Worm (Caenorhabditis elegans) whole organism, young adult: Measurements from ENCODE around the gene F23B12.1.

ENCODE experiments used
- B0336.3 ChIP-seq: fragments of 200-800 bp; sonication (Bioruptor generic); IDR thresholded peaks from 2 replicates; pipeline ENCODE4 v1.3.6; 2022; ENCODE audit warnings: missing genetic modification characterization, missing compliant biosample characterization
- D2030.7 ChIP-seq: fragments of 200-800 bp; sonication (Bioruptor generic); IDR thresholded peaks from 2 replicates; pipeline ENCODE4 v1.3.6; 2022; ENCODE audit warnings: missing genetic modification reagents, missing genetic modification characterization, missing compliant biosample characterization
- F23B12.7 ChIP-seq: sonication (generic microtip); optimal IDR thresholded peaks from 2 replicates; lab custom pipeline; 2017; ENCODE audit warnings: missing genetic modification characterization, mild to moderate bottlenecking, missing compliant biosample characterization, antibody characterized with exemption, moderate library complexity; ENCODE audit not compliant: insufficient read depth
- F33H1.4 ChIP-seq: fragments of 200-800 bp; sonication (Bioruptor generic); IDR thresholded peaks from 2 replicates; pipeline ENCODE4 v1.3.6; 2022; ENCODE audit warnings: missing genetic modification reagents, missing genetic modification characterization, missing compliant biosample characterization
- F49E8.2 ChIP-seq: sonication (generic microtip); optimal IDR thresholded peaks from 3 replicates; lab custom pipeline; 2017; ENCODE audit warnings: missing genetic modification characterization, mild to moderate bottlenecking, missing compliant biosample characterization, antibody characterized with exemption, moderate library complexity; ENCODE audit not compliant: insufficient read depth
- Y79H2A.3 ChIP-seq: fragments of 200-800 bp; sonication (Bioruptor generic); conservative IDR thresholded peaks from 2 replicates; pipeline ENCODE4 v1.3.6; 2022; ENCODE audit warnings: missing genetic modification reagents, missing genetic modification characterization, missing compliant biosample characterization
- attf-6 ChIP-seq: fragments of 200-800 bp; sonication (Bioruptor generic); IDR thresholded peaks from 2 replicates; pipeline ENCODE4 v1.3.6; 2022; ENCODE audit warnings: missing genetic modification reagents, missing genetic modification characterization, missing compliant biosample characterization
- bed-2 ChIP-seq: fragments of 200-800 bp; sonication (Bioruptor generic); IDR thresholded peaks from 2 replicates; pipeline ENCODE4 v1.3.6; 2022; ENCODE audit warnings: missing genetic modification reagents, missing genetic modification characterization, missing compliant biosample characterization
- ceh-100 ChIP-seq: fragments of 200-800 bp; sonication (Bioruptor generic); IDR thresholded peaks from 2 replicates; pipeline ENCODE4 v1.3.6; 2022; ENCODE audit warnings: missing genetic modification reagents, missing genetic modification characterization, missing compliant biosample characterization
- ceh-27 ChIP-seq: fragments of 200-800 bp; sonication (Bioruptor generic); optimal IDR thresholded peaks from 2 replicates; lab custom pipeline; 2018; ENCODE audit warnings: mild to moderate bottlenecking, missing genetic modification characterization, moderate library complexity, missing compliant biosample characterization
- ceh-91 ChIP-seq: fragments of 200-800 bp; sonication (Bioruptor generic); IDR thresholded peaks from 2 replicates; pipeline ENCODE4 v1.3.6; 2022; ENCODE audit warnings: missing genetic modification reagents, missing genetic modification characterization, missing compliant biosample characterization
- dox-1 ChIP-seq: fragments of 200-800 bp; sonication (Bioruptor generic); IDR thresholded peaks from 2 replicates; pipeline ENCODE4 v1.3.6; 2022; ENCODE audit warnings: missing genetic modification reagents, missing genetic modification characterization, missing compliant biosample characterization
- dpff-1 ChIP-seq: sonication (generic microtip); optimal IDR thresholded peaks from 2 replicates; lab custom pipeline; 2017; ENCODE audit warnings: mild to moderate bottlenecking, missing genetic modification characterization, missing compliant biosample characterization
- efl-1 ChIP-seq: fragments of 150-350 bp; optimal IDR thresholded peaks from 2 replicates; lab custom pipeline; 2014; ENCODE audit warnings: missing biosample characterization, missing genetic modification reagents, missing genetic modification characterization
- egl-44 ChIP-seq: fragments of 200-800 bp; sonication (Bioruptor generic); IDR thresholded peaks from 2 replicates; pipeline ENCODE4 v1.3.6; 2022; ENCODE audit warnings: missing genetic modification reagents, missing genetic modification characterization, missing compliant biosample characterization
- egrh-3 ChIP-seq: fragments of 200-800 bp; sonication (Bioruptor generic); IDR thresholded peaks from 2 replicates; pipeline ENCODE4 v1.3.6; 2022; ENCODE audit warnings: missing genetic modification reagents, missing genetic modification characterization, missing compliant biosample characterization
- ekl-4 ChIP-seq: fragments of 200-800 bp; sonication (Bioruptor generic); IDR thresholded peaks from 2 replicates; pipeline ENCODE4 v1.3.6; 2022; ENCODE audit warnings: missing genetic modification reagents, missing genetic modification characterization, missing compliant biosample characterization
- him-1 ChIP-seq: sonication (generic microtip); optimal IDR thresholded peaks from 2 replicates; lab custom pipeline; 2016; ENCODE audit warnings: missing genotype, missing genetic modification reagents, missing genetic modification characterization, missing compliant biosample characterization
- hmg-1.2 ChIP-seq: fragments of 200-800 bp; sonication (Bioruptor generic); IDR thresholded peaks from 2 replicates; pipeline ENCODE4 v1.3.6; 2022; ENCODE audit warnings: missing genetic modification reagents, missing genetic modification characterization, missing compliant biosample characterization
- hsf-1 ChIP-seq: fragments of 200-800 bp; sonication (Bioruptor generic); IDR thresholded peaks from 2 replicates; pipeline ENCODE4 v1.3.6; 2022; ENCODE audit warnings: missing genetic modification reagents, missing genetic modification characterization, missing compliant biosample characterization
- lin-26 ChIP-seq: fragments of 200-800 bp; sonication (Bioruptor generic); IDR thresholded peaks from 2 replicates; pipeline ENCODE4 v1.3.6; 2022; ENCODE audit warnings: missing genetic modification reagents, missing genetic modification characterization, missing compliant biosample characterization
- lin-54 ChIP-seq: fragments of 200-800 bp; sonication (Bioruptor generic); optimal IDR thresholded peaks from 2 replicates; lab custom pipeline; 2018; ENCODE audit warnings: mild to moderate bottlenecking, missing genetic modification characterization, missing compliant biosample characterization
- lsl-1 ChIP-seq: fragments of 200-800 bp; sonication (Bioruptor generic); optimal IDR thresholded peaks from 2 replicates; lab custom pipeline; 2018; ENCODE audit warnings: mild to moderate bottlenecking, missing genetic modification characterization, moderate library complexity, missing compliant biosample characterization
- madf-6 ChIP-seq: fragments of 200-800 bp; sonication (Bioruptor generic); IDR thresholded peaks from 2 replicates; pipeline ENCODE4 v1.3.6; 2022; ENCODE audit warnings: missing genetic modification reagents, missing genetic modification characterization, missing compliant biosample characterization
- madf-8 ChIP-seq: fragments of 200-800 bp; sonication (Bioruptor generic); conservative IDR thresholded peaks from 2 replicates; pipeline ENCODE4 v1.3.6; 2022; ENCODE audit warnings: missing genetic modification reagents, missing genetic modification characterization, missing compliant biosample characterization
- mcd-1 ChIP-seq: fragments of 200-800 bp; sonication (Bioruptor generic); IDR thresholded peaks from 2 replicates; pipeline ENCODE4 v1.3.6; 2022; ENCODE audit warnings: missing genetic modification reagents, missing genetic modification characterization, missing compliant biosample characterization
- nfyb-1 ChIP-seq: fragments of 200-800 bp; sonication (Bioruptor generic); IDR thresholded peaks from 2 replicates; pipeline ENCODE4 v1.3.6; 2022; ENCODE audit warnings: missing genetic modification reagents, missing genetic modification characterization, missing compliant biosample characterization
- pbrm-1 ChIP-seq: fragments of 200-800 bp; sonication (Bioruptor generic); IDR thresholded peaks from 2 replicates; pipeline ENCODE4 v1.3.6; 2022; ENCODE audit warnings: missing genetic modification reagents, missing genetic modification characterization, missing compliant biosample characterization
- rcor-1 ChIP-seq: fragments of 200-800 bp; sonication (Bioruptor generic); IDR thresholded peaks from 2 replicates; pipeline ENCODE4 v1.3.6; 2022; ENCODE audit warnings: missing genetic modification reagents, missing genetic modification characterization, missing compliant biosample characterization
- repo-1 ChIP-seq: sonication (generic microtip); optimal IDR thresholded peaks from 2 replicates; lab custom pipeline; 2017; ENCODE audit warnings: mild to moderate bottlenecking, missing genetic modification characterization, missing compliant biosample characterization
- snpc-1.1 ChIP-seq: sonication (generic microtip); optimal IDR thresholded peaks from 2 replicates; lab custom pipeline; 2017; ENCODE audit warnings: missing genetic modification characterization, mild to moderate bottlenecking, missing compliant biosample characterization, antibody characterized with exemption, moderate library complexity, missing genotype, missing genetic modification reagents; ENCODE audit not compliant: insufficient read depth
- snpc-1.3 ChIP-seq: sonication (generic microtip); optimal IDR thresholded peaks from 2 replicates; lab custom pipeline; 2017; ENCODE audit warnings: missing genetic modification characterization, mild to moderate bottlenecking, missing compliant biosample characterization, antibody characterized with exemption, moderate library complexity, missing genotype, missing genetic modification reagents; ENCODE audit not compliant: insufficient read depth
- snpc-3.4 ChIP-seq: sonication (generic microtip); optimal IDR thresholded peaks from 2 replicates; lab custom pipeline; 2017; ENCODE audit warnings: missing genetic modification characterization, mild to moderate bottlenecking, missing compliant biosample characterization, antibody characterized with exemption, moderate library complexity, missing genotype, missing genetic modification reagents
- snpc-4 ChIP-seq, 5 experiments: fragments of 150-350 bp in 1 of 5; sonication (generic microtip) in 4 of 5; optimal IDR thresholded peaks; 2 replicates each; lab custom pipeline; 2014 to 2018; ENCODE audit warnings: missing genetic modification characterization in 5 of 5, missing biosample characterization in 3 of 5, antibody characterized with exemption in 2 of 5, mild to moderate bottlenecking in 2 of 5, missing compliant biosample characterization in 2 of 5, missing genotype in 2 of 5, moderate library complexity in 2 of 5, missing genetic modification reagents in 1 of 5
- tbp1 ChIP-seq: fragments of 200-800 bp; sonication (Bioruptor generic); optimal IDR thresholded peaks from 2 replicates; lab custom pipeline; 2018; ENCODE audit warnings: mild to moderate bottlenecking, missing genetic modification characterization, missing compliant biosample characterization
- tlf-1 ChIP-seq: fragments of 200-800 bp; sonication (Bioruptor generic); optimal IDR thresholded peaks from 2 replicates; lab custom pipeline; 2018; ENCODE audit warnings: mild to moderate bottlenecking, missing genetic modification characterization, missing compliant biosample characterization
- xnd-1 ChIP-seq: sonication (generic microtip); optimal IDR thresholded peaks from 2 replicates; lab custom pipeline; 2016; ENCODE audit warnings: missing genotype, missing genetic modification reagents, missing genetic modification characterization, missing compliant biosample characterization
- zfh-2 ChIP-seq: fragments of 200-800 bp; sonication (Bioruptor generic); conservative IDR thresholded peaks from 2 replicates; pipeline ENCODE4 v1.3.6; 2022; ENCODE audit warnings: missing genetic modification reagents, missing genetic modification characterization, missing compliant biosample characterization
- ztf-18 ChIP-seq: sonication (generic microtip); optimal IDR thresholded peaks from 2 replicates; lab custom pipeline; 2016; ENCODE audit warnings: missing genotype, mild to moderate bottlenecking, missing genetic modification characterization, missing compliant biosample characterization

Gene F23B12.1

DNA sequence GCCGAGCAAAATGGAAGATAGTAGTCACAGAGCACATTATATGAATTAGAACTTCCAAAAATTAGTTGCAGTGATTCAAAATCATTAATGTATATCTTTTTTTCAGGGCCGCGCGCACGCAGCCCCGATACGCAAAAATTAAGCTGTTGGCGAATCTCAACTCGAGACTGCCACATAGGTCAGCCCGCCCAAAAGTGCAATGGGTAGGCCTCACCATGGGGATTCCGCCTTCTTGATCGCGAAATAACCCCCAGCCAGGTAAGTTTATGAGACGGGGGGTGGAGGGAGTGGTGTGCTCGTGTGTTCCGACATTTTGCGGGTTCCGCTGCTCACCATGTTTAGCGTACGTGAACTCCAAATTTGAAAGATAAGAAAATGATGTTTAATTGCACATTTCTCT, 34.1 kb downstream of the F23B12.1 start, which contains the start of gene F08H9.3:
Gene F08H9.3 (minus strand): TSS at position 252 of the 400 bp plus-strand sequence.
- TF ChIP-seq bed-2 (GFP tag; lab: Robert Waterston, UW) = 0 out of 2 replicates have a peak, but pooled peaks have one; percentile 48
- peak; percentile 68 for TF ChIP-seq F23B12.7 (tag; lab: Kevin White, UChicago)
- peak; percentile 57; the same call in 1 of the 2 replicates for TF ChIP-seq hsf-1
- peak; percentile 75; the same call in 1 of the 2 replicates for TF ChIP-seq ekl-4
- TF ChIP-seq hmg-1.2 = peak; percentile 95
- TF ChIP-seq dpff-1 (tag; lab: Kevin White, UChicago) = peak; percentile 9
- peak; percentile 84 for TF ChIP-seq dox-1
- TF ChIP-seq snpc-1.3 (tag; lab: Kevin White, UChicago) = peak; percentile 64
- 0 out of 2 replicates have a peak, but pooled peaks have one; percentile 18 for TF ChIP-seq ceh-91 (GFP tag; lab: Robert Waterston, UW)
- TF ChIP-seq lin-26 (GFP tag; lab: Robert Waterston, UW) = peak; percentile 69; the same call in 1 of the 2 replicates
- peak; percentile 63 for TF ChIP-seq ceh-100 (GFP tag; lab: Robert Waterston, UW)
- peak; percentile 38 for TF ChIP-seq F49E8.2 (tag; lab: Kevin White, UChicago)
- peak; percentile 69 for TF ChIP-seq tbp1
- peak; percentile 55 for TF ChIP-seq lsl-1 (GFP tag; lab: Kevin White, UChicago)
- peak; percentile 75 for TF ChIP-seq pbrm-1 (GFP tag; lab: Robert Waterston, UW)
- TF ChIP-seq nfyb-1 (GFP tag; lab: Robert Waterston, UW) = 0 out of 2 replicates have a peak, but pooled peaks have one; percentile 58
- peak; percentile 18 for TF ChIP-seq repo-1 (tag; lab: Kevin White, UChicago)
- peak; percentile 51 for TF ChIP-seq F33H1.4
- TF ChIP-seq attf-6 (GFP tag; lab: Robert Waterston, UW) = peak; percentile 88
- 0 out of 2 replicates have a peak, but pooled peaks have one; percentile 63 for TF ChIP-seq egl-44 (GFP tag; lab: Robert Waterston, UW)
- TF ChIP-seq B0336.3 (GFP tag; lab: Robert Waterston, UW) = peak; percentile 52; the same call in 1 of the 2 replicates
- TF ChIP-seq zfh-2 = peak; percentile 51; the same call in 1 of the 2 replicates
- peak; percentile 22 for TF ChIP-seq xnd-1 (tag; lab: Kevin White, UChicago)
- TF ChIP-seq ceh-27 (GFP tag; lab: Kevin White, UChicago) = peak; percentile 3
- TF ChIP-seq Y79H2A.3 (GFP tag; lab: Robert Waterston, UW) = peak; percentile 82
- peak; percentile 82 for TF ChIP-seq D2030.7 (GFP tag; lab: Robert Waterston, UW)
- TF ChIP-seq rcor-1 = peak; percentile 55; the same call in 1 of the 2 replicates
- peak; percentile 77 for TF ChIP-seq madf-6 (GFP tag; lab: Robert Waterston, UW)
- TF ChIP-seq mcd-1 = peak; percentile 74
- TF ChIP-seq snpc-1.1 (tag; lab: Kevin White, UChicago) = peak; percentile 93
- TF ChIP-seq ztf-18 (tag; lab: Kevin White, UChicago) = peak; percentile 2
- peak; percentile 62 for TF ChIP-seq egrh-3 (GFP tag; lab: Robert Waterston, UW)
- peak; percentile 85 for TF ChIP-seq snpc-4 (GFP tag; optimal IDR thresholded peaks at IDR 0.05; lab: Kevin White, UChicago)
- TF ChIP-seq snpc-4 (tag; optimal IDR thresholded peaks at IDR 0.05; lab: Kevin White, UChicago) = peak; percentile 90 to 98 (median 94)
- peak; percentile 10 for TF ChIP-seq efl-1 (GFP tag; lab: Kevin White, UChicago)
- TF ChIP-seq madf-8 = peak; percentile 35; the same call in 1 of the 2 replicates
- TF ChIP-seq lin-54 (GFP tag; lab: Kevin White, UChicago) = peak; percentile 27
- peak; percentile 85 for TF ChIP-seq snpc-3.4 (tag; lab: Kevin White, UChicago)
- peak; percentile 6 for TF ChIP-seq tlf-1 (GFP tag; lab: Kevin White, UChicago)
- peak; percentile 90 for TF ChIP-seq him-1 (tag; lab: Kevin White, UChicago)
